Worm (Caenorhabditis elegans): ENCODE results near the gene ZK856.19.

Gene ZK856.19

DNA sequence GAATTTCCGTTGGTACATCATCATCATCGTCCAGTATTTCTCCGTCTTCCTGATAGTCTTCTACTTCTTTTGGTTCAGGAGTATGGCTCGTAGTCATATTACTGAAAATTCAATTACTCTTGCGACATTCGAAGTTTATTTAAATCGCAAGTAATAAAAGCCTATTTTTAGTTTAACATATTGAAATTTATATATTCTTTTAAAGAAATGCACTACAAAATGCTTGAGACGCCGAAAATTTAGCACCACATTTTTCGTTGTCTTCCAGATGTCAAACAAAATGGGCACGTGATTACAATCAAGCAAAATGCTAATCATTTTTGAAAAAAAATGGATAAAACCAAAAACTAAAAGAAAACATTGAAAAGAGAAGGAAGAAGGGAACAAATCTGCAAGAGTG is 7.3 kb upstream of the ZK856.19 start, which contains the start of gene zhit-3:
TSS of gene zhit-3 (minus strand) at position 101 of the 400 bp plus-strand sequence.
- TF ChIP-seq lir-1 (GFP tag; conservative IDR thresholded peaks at IDR 0.05): no peak
- no peak for TF ChIP-seq snpc-1.1 (tag; optimal IDR thresholded peaks at IDR 0.05; ENCODE audit: insufficient read depth)
- no peak for TF ChIP-seq F55B11.4 (tag; optimal IDR thresholded peaks at IDR 0.05; ENCODE audit: borderline replicate concordance, insufficient read depth)
- no peak for TF ChIP-seq him-1 (tag; optimal IDR thresholded peaks at IDR 0.05)
- no peak for TF ChIP-seq hlh-26 (GFP tag; conservative IDR thresholded peaks at IDR 0.05)
- no peak for TF ChIP-seq F57C9.4 (tag; optimal IDR thresholded peaks at IDR 0.05)
- TF ChIP-seq attf-5 (GFP tag; optimal IDR thresholded peaks at IDR 0.05): no peak
- no peak for TF ChIP-seq Y53F4B.3 (GFP tag; IDR thresholded peaks at IDR 0.05)
- no peak for TF ChIP-seq madf-10 (tag; optimal IDR thresholded peaks at IDR 0.05)
- TF ChIP-seq chd-7 (tag; optimal IDR thresholded peaks at IDR 0.05): no peak
- TF ChIP-seq madf-3 (GFP tag; IDR thresholded peaks at IDR 0.05): no peak
- TF ChIP-seq ztf-26 (tag; optimal IDR thresholded peaks at IDR 0.05): no peak
- TF ChIP-seq aptf-3 (GFP tag; IDR thresholded peaks at IDR 0.05): no peak

- TF ChIP-seq ets-4 (GFP tag; optimal IDR thresholded peaks at IDR 0.05): no peak
- TF ChIP-seq tlf-1 (GFP tag; optimal IDR thresholded peaks at IDR 0.05): no peak
- no peak for TF ChIP-seq aptf-3 (GFP tag; IDR thresholded peaks at IDR 0.05)
- no peak for TF ChIP-seq dpff-1 (tag; optimal IDR thresholded peaks at IDR 0.05)
- no peak for TF ChIP-seq K12H6.12 (tag; optimal IDR thresholded peaks at IDR 0.05)
- TF ChIP-seq dox-1 (GFP tag; IDR thresholded peaks at IDR 0.05): no peak
- TF ChIP-seq F55B11.4 (tag; optimal IDR thresholded peaks at IDR 0.05; ENCODE audit: borderline replicate concordance, insufficient read depth): no peak
- no peak for TF ChIP-seq nfya-2 (GFP tag; IDR thresholded peaks at IDR 0.05)
- TF ChIP-seq madf-8 (GFP tag; conservative IDR thresholded peaks at IDR 0.05): no peak
- no peak for TF ChIP-seq ama-1 (optimal IDR thresholded peaks at IDR 0.05)
- no peak for TF ChIP-seq ama-1 (GFP tag; optimal IDR thresholded peaks at IDR 0.05)
- no peak for TF ChIP-seq madf-6 (GFP tag; IDR thresholded peaks at IDR 0.05)
- no peak for TF ChIP-seq ccch-3 (GFP tag; optimal IDR thresholded peaks at IDR 0.05)
Measured at ce11 chrV:10210244-10210643, 5.5 kb upstream of the ZK856.19 start, which contains the start of gene tftc-3. TSS of gene tftc-3 (minus strand) at chrV:10210344.

DNA sequence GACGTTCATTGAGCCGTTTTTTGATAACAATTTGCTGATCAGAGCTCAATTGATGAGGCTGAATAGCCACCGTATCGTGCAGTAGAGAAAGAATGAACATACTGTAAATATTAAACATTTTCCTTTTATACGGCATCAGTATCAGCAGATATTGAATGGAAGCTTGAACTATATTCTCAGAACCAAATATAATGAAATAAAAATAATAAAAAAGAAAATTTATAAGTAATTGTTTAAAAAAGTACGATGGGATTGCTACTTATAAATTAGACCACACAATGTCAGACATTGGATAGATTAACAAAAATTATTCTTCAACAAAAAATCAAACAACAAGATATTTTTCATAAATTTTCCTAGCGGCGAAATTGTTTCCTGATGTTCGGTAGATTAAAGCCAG is 1.8 kb upstream of the ZK856.19 start, which contains the start of gene rpc-25:
TSS of gene rpc-25 (minus strand) at position 101 of the 400 bp plus-strand sequence.
- 0 out of 2 replicates have a peak, but pooled peaks have one; percentile 24 for TF ChIP-seq madf-6 (GFP tag; IDR thresholded peaks at IDR 0.05)
- TF ChIP-seq K11D2.4 (GFP tag; IDR thresholded peaks at IDR 0.05): no peak
- TF ChIP-seq hrde-1 (tag; optimal IDR thresholded peaks at IDR 0.05; ENCODE audit: borderline replicate concordance): peak; percentile 19

DNA sequence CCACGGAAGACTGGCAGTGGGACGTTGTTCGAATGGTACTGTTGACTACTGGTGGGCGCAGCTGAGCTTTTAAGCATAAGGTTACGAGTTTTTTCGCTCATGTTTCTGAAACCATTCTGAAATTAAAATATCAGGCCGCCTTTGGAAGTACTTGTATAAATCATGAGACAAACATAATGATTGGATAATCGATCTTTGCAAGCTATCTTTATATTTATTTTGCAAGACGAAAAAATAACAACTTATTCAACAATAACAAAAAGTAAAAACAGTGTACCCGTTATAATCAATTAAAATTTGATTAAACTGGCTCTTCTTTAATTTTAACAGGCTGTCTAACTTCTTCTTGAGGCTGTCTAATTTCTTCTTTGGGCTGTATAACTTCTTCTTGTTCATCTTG is 770 bp upstream of the ZK856.19 start, which contains the start of gene ZK856.16:
TSS of gene ZK856.16 (minus strand) at position 101 of the 400 bp plus-strand sequence.
- no peak for TF ChIP-seq atf-7 (tag; optimal IDR thresholded peaks at IDR 0.05)
- no peak for TF ChIP-seq ceh-40 (GFP tag; IDR thresholded peaks at IDR 0.05)

DNA sequence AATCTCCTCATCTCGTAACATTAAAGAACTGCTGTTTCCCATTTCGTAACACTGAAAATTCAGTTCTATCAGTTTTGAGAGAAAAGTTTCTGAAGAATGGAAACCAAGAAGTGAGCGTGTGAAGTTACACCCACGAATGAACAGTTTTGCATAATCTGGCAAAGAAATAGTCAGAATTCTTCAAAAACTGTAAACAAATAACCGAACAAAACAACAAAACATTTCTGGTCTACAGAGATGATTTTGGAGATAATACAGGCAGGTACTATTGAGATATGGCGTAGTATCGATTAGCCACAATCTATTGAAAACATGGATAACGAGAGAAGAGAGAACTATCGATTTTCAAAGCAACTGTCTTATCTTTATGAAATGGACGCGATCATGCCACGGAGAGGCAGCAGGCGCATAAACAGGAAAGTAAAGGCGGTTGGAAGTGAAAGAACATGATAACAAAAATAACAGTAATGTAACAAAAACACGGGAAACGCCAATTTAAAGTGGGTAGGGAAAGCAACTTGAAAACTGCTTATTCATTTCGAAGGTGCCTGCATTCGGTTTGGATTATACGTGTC is 1.2 kb downstream of the ZK856.19 start, which contains the start of gene chpf-1:
TSS of gene chpf-1 (minus strand) at position 51 of the 575 bp plus-strand sequence.
- TF ChIP-seq nhr-80 (tag; optimal IDR thresholded peaks at IDR 0.05): peak; percentile 65
- peak; percentile 56 for TF ChIP-seq ztf-18 (tag; optimal IDR thresholded peaks at IDR 0.05)
- no peak for TF ChIP-seq snpc-4 (GFP tag; optimal IDR thresholded peaks at IDR 0.05)
- TF ChIP-seq snpc-4 (tag; optimal IDR thresholded peaks at IDR 0.05): peak in 2 of 4 experiments; percentile 33 to 36
- TF ChIP-seq dpff-1 (tag; optimal IDR thresholded peaks at IDR 0.05): no peak
- TF ChIP-seq cebp-1 (GFP tag; IDR thresholded peaks at IDR 0.05): no peak
- TF ChIP-seq cebp-1 (tag; optimal IDR thresholded peaks at IDR 0.05): peak; percentile 2
- TF ChIP-seq madf-6 (GFP tag; IDR thresholded peaks at IDR 0.05): 0 out of 2 replicates have a peak, but pooled peaks have one; percentile 17

Measured in whole organism, young adult.